Worm (Caenorhabditis elegans) whole organism, young adult: ENCODE data around the gene T19D7.7.

ENCODE experiments used
- B0336.3 ChIP-seq: fragments of 200-800 bp; sonication (Bioruptor generic); IDR thresholded peaks from 2 replicates; pipeline ENCODE4 v1.3.6; 2022; ENCODE audit warnings: missing genetic modification characterization, missing compliant biosample characterization
- F49E8.2 ChIP-seq: sonication (generic microtip); optimal IDR thresholded peaks from 3 replicates; lab custom pipeline; 2017; ENCODE audit warnings: missing genetic modification characterization, mild to moderate bottlenecking, missing compliant biosample characterization, antibody characterized with exemption, moderate library complexity; ENCODE audit not compliant: insufficient read depth
- ama-1 ChIP-seq, 3 experiments: fragments of 150-350 bp in 1 of 3; sonication (generic microtip) in 2 of 3; optimal IDR thresholded peaks; 2 replicates each; lab custom pipeline; 2014 to 2018; ENCODE audit warnings: missing biosample characterization in 2 of 3, missing genetic modification characterization in 2 of 3, missing genetic modification reagents in 2 of 3
- athp-1 ChIP-seq: sonication (generic microtip); optimal IDR thresholded peaks from 2 replicates; lab custom pipeline; 2017; ENCODE audit warnings: mild to moderate bottlenecking, missing genetic modification characterization, missing compliant biosample characterization
- mel-28 ChIP-seq: sonication (generic microtip); optimal IDR thresholded peaks from 2 replicates; lab custom pipeline; 2016; ENCODE audit warnings: borderline replicate concordance, mild to moderate bottlenecking, missing genetic modification characterization, missing compliant biosample characterization
- nfya-1 ChIP-seq: sonication (generic microtip); optimal IDR thresholded peaks from 2 replicates; lab custom pipeline; 2017; ENCODE audit warnings: antibody characterized with exemption, missing compliant biosample characterization, missing genetic modification characterization, borderline replicate concordance; ENCODE audit not compliant: insufficient read depth
- nfya-2 ChIP-seq: fragments of 200-800 bp; sonication (Bioruptor generic); IDR thresholded peaks from 2 replicates; pipeline ENCODE4 v1.3.6; 2022; ENCODE audit warnings: missing genetic modification reagents, missing genetic modification characterization, missing compliant biosample characterization
- tbx-9 ChIP-seq: sonication (generic microtip); optimal IDR thresholded peaks from 2 replicates; lab custom pipeline; 2016; ENCODE audit warnings: borderline replicate concordance, missing genetic modification characterization, inconsistent platforms, missing compliant biosample characterization
- unc-62 ChIP-seq: fragments of 150-350 bp; optimal IDR thresholded peaks from 2 replicates; lab custom pipeline; 2014; ENCODE audit warnings: missing biosample characterization, missing genetic modification reagents, missing genetic modification characterization
- ztf-25 ChIP-seq: fragments of 200-800 bp; sonication (Bioruptor generic); IDR thresholded peaks from 2 replicates; pipeline ENCODE4 v1.3.6; 2022; ENCODE audit warnings: missing genetic modification reagents, missing genetic modification characterization, missing compliant biosample characterization

- TF ChIP-seq unc-62 (GFP tag; lab: Kevin White, UChicago): no peak
- TF ChIP-seq ama-1 (optimal IDR thresholded peaks at IDR 0.05; lab: Kevin White, UChicago): no peak
- no peak for TF ChIP-seq ama-1 (GFP tag; optimal IDR thresholded peaks at IDR 0.05; lab: Kevin White, UChicago)
- TF ChIP-seq F49E8.2 (tag; lab: Kevin White, UChicago): no peak
- no peak for TF ChIP-seq nfya-2 (GFP tag; lab: Robert Waterston, UW)
- TF ChIP-seq tbx-9 (tag; lab: Kevin White, UChicago): no peak
- TF ChIP-seq mel-28 (tag; lab: Kevin White, UChicago): no peak
- TF ChIP-seq B0336.3 (GFP tag; lab: Robert Waterston, UW): no peak
- TF ChIP-seq athp-1 (tag; lab: Kevin White, UChicago): no peak
- TF ChIP-seq ztf-25 (GFP tag; lab: Robert Waterston, UW): no peak
- no peak for TF ChIP-seq nfya-1 (tag; lab: Kevin White, UChicago)
Observed at ce11 chrX:680920-681319, at the start of gene T19D7.7.
